Worm (Caenorhabditis elegans): ENCODE results near the gene mam-3.
"Not testable (repeated sequence)": the region's sequence is repeated elsewhere in the genome, so short reads cannot be mapped to it uniquely, and the experiment has no call there.

The mam-3 gene

DNA sequence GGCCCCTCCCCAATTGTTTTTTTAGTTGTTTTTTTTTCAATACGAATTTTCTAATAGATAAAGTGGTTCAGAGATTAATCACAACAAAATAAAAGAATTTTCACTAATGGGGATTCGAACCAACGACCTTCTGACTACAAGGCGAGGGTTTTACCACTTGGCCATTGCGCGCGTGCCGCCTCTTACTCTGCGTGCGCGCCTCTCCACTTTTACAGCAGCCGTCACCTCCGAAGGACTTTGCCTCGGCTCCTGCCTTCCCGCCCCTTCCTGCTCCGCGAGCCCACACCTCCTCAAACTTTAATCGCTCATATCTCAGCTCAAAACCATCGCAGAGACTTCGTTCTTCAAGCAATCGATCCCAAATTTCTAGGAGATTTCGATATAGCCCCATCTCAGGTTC is 15.0 kb downstream of the mam-3 start (continued):
- TF ChIP-seq rpc-1 (optimal IDR thresholded peaks at IDR 0.05), result not testable (repeated sequence)
- peak; percentile 1 for TF ChIP-seq rpc-1 (tag; optimal IDR thresholded peaks at IDR 0.05)
- TF ChIP-seq hmg-20 (GFP tag; IDR thresholded peaks at IDR 0.05), result 0 out of 2 replicates have a peak, but pooled peaks have one; percentile 36
- peak; percentile 54 for TF ChIP-seq F33H1.4 (GFP tag; IDR thresholded peaks at IDR 0.05)
- TF ChIP-seq madf-6 (GFP tag; IDR thresholded peaks at IDR 0.05), result peak; percentile 66
- TF ChIP-seq hsf-1 (GFP tag; IDR thresholded peaks at IDR 0.05), result peak; percentile 40; the same call in 1 of the 2 replicates
- TF ChIP-seq ceh-100 (GFP tag; IDR thresholded peaks at IDR 0.05), result peak; percentile 43; the same call in 1 of the 2 replicates
- peak; percentile 33 for TF ChIP-seq hmg-1.2 (GFP tag; IDR thresholded peaks at IDR 0.05)
- TF ChIP-seq attf-6 (GFP tag; IDR thresholded peaks at IDR 0.05), result peak; percentile 87
- 0 out of 2 replicates have a peak, but pooled peaks have one; percentile 56 for TF ChIP-seq aptf-3 (GFP tag; IDR thresholded peaks at IDR 0.05)
- peak; percentile 87; the same call in 1 of the 2 replicates for TF ChIP-seq egrh-3 (GFP tag; IDR thresholded peaks at IDR 0.05)
- peak; percentile 46 for TF ChIP-seq him-1 (tag; optimal IDR thresholded peaks at IDR 0.05)

DNA sequence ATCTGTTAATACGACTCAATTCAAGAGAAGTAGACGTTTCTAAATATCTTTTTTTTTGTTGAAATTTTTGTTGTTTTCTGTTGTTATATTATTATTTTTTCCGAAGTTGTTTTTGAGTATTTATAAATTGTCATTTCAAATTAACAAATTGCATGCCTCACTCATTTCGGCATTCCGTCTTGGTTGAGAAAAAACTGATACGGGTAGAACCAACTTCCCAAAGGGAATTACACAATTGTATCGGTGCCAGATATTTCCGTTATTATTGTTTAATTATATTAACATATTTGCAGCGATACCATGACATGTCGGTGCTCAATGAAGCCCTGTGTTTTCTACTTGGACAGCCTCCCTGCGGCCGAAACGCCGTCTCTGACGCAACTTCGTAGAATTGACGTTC is 15.9 kb downstream of the mam-3 start, which contains the start of gene K09B11.4:
Gene K09B11.4 (plus strand): TSS at position 301 of the 400 bp plus-strand sequence.
- TF ChIP-seq lin-54 (GFP tag; optimal IDR thresholded peaks at IDR 0.05), result no peak
- no peak for TF ChIP-seq ztf-28 (GFP tag; IDR thresholded peaks at IDR 0.05)
- no peak for TF ChIP-seq hmg-1.2 (GFP tag; IDR thresholded peaks at IDR 0.05)
- no peak for TF ChIP-seq ztf-22 (GFP tag; optimal IDR thresholded peaks at IDR 0.05)
- no peak for TF ChIP-seq ceh-40 (GFP tag; IDR thresholded peaks at IDR 0.05)
- TF ChIP-seq K11D2.4 (GFP tag; IDR thresholded peaks at IDR 0.05), result no peak
- TF ChIP-seq aptf-2 (GFP tag; conservative IDR thresholded peaks at IDR 0.05), result no peak
- TF ChIP-seq Y53F4B.3 (GFP tag; IDR thresholded peaks at IDR 0.05), result no peak
- no peak for TF ChIP-seq unc-62 (GFP tag; optimal IDR thresholded peaks at IDR 0.05)
- TF ChIP-seq sdz-38 (tag; optimal IDR thresholded peaks at IDR 0.05), result no peak
- TF ChIP-seq him-1 (tag; optimal IDR thresholded peaks at IDR 0.05), result no peak
- no peak for TF ChIP-seq attf-5 (GFP tag; optimal IDR thresholded peaks at IDR 0.05)
- no peak for TF ChIP-seq madf-3 (GFP tag; IDR thresholded peaks at IDR 0.05)
- no peak for TF ChIP-seq ceh-91 (GFP tag; IDR thresholded peaks at IDR 0.05)
- no peak for TF ChIP-seq C17E4.6 (GFP tag; IDR thresholded peaks at IDR 0.05)

DNA sequence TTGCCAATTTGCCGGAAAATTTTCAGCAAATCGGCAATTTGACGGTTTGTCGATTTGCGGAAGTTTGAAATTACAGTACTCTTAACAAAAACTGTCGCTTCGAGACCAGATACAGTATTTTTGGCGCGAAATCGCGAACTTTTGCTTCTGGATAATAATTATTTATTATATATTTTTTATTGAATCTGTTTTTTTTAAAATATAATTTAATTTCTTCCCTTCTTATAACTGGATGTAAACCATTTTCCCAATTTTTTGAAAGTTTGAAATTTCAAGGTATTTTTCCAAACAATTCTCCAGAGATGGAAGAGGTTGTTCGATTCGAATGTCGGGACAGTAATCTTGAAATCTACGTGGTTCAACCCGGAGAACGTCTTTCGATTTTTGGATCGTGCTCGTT is 23.0 kb downstream of the mam-3 start, which contains the start of gene nol-9:
Gene nol-9 (plus strand): TSS at position 301 of the 400 bp plus-strand sequence.
- TF ChIP-seq snpc-1.3 (tag; optimal IDR thresholded peaks at IDR 0.05; ENCODE audit: insufficient read depth) (no peak), gei-17 (GFP tag; optimal IDR thresholded peaks at IDR 0.05) (no peak), madf-10 (tag; optimal IDR thresholded peaks at IDR 0.05) (no peak), hlh-26 (GFP tag; conservative IDR thresholded peaks at IDR 0.05) (no peak)

DNA sequence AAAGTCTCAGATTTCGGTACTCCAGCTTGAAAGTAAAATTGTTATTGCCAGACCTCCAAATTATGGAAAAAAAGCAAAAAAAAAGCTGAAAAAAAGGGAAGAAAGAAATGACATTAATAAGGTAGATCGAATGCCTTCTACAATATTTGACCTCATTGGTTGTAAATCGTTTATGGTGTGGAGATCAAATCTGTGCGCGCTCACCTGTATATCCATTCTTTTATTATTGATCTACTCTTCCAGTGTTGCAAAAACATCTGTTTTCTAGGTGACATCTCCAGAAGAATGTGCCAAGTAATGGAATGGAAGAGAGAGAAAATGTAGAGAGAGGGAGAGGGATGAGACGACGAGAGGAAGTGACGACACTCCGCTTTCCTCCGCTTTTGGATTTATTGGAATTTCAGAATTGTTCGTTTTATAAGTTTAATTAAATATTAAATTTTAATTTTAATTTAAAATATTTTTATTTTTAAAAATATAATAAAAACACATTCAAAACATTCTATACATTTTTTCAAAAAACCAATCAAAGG is 29.4 kb downstream of the mam-3 start, which contains the start of the genes pik-1 and aptf-2:
Gene pik-1 (plus strand): TSS at position 303 of the 533 bp plus-strand sequence.
Gene aptf-2 (minus strand): TSS at position 313 of the 533 bp plus-strand sequence.
- no peak for TF ChIP-seq Y53G8AR.9 (GFP tag; conservative IDR thresholded peaks at IDR 0.05)
- TF ChIP-seq ceh-100 (GFP tag; IDR thresholded peaks at IDR 0.05), result no peak
- TF ChIP-seq D2030.7 (GFP tag; IDR thresholded peaks at IDR 0.05), result peak; percentile 48
- TF ChIP-seq lin-54 (GFP tag; optimal IDR thresholded peaks at IDR 0.05), result peak; percentile 15
- no peak for TF ChIP-seq snpc-4 (GFP tag; optimal IDR thresholded peaks at IDR 0.05)
- TF ChIP-seq snpc-4 (tag; optimal IDR thresholded peaks at IDR 0.05), result peak in 1 of 4 experiments; percentile 10
- peak; percentile 91 for TF ChIP-seq efl-1 (GFP tag; optimal IDR thresholded peaks at IDR 0.05)
- TF ChIP-seq lsl-1 (GFP tag; optimal IDR thresholded peaks at IDR 0.05), result peak; percentile 13
- 0 out of 2 replicates have a peak, but pooled peaks have one; percentile 13 for TF ChIP-seq ceh-91 (GFP tag; IDR thresholded peaks at IDR 0.05)
- TF ChIP-seq C17E4.6 (GFP tag; IDR thresholded peaks at IDR 0.05), result no peak
- peak; percentile 21; the same call in 1 of the 2 replicates for TF ChIP-seq F33H1.4 (GFP tag; IDR thresholded peaks at IDR 0.05)
- peak; percentile 70 for TF ChIP-seq hsf-1 (GFP tag; IDR thresholded peaks at IDR 0.05)
- peak; percentile 45; the same call in 1 of the 2 replicates for TF ChIP-seq attf-3 (GFP tag; conservative IDR thresholded peaks at IDR 0.05)
- no peak for TF ChIP-seq sdz-38 (tag; optimal IDR thresholded peaks at IDR 0.05)
- peak; percentile 58 for TF ChIP-seq xnd-1 (tag; optimal IDR thresholded peaks at IDR 0.05)
- peak; percentile 94 for TF ChIP-seq madf-6 (GFP tag; IDR thresholded peaks at IDR 0.05)
- peak in 1 of 3 experiments; percentile 3 for TF ChIP-seq lin-35 (GFP tag; optimal IDR thresholded peaks at IDR 0.05)
- peak; percentile 54 for TF ChIP-seq dpl-1 (GFP tag; optimal IDR thresholded peaks at IDR 0.05)
- TF ChIP-seq madf-8 (GFP tag; conservative IDR thresholded peaks at IDR 0.05), result peak; percentile 69

Data from whole organism, young adult.